Worm (Caenorhabditis elegans) whole organism, L2 larva: ENCODE measurements around the gene C18A3.11.

Source experiments
- ama-1 ChIP-seq: fragments of 150-350 bp; optimal IDR thresholded peaks from 2 replicates; lab custom pipeline; 2018; ENCODE audit warnings: inconsistent platforms
- blmp-1 ChIP-seq: sonication (generic microtip); optimal IDR thresholded peaks from 2 replicates; lab custom pipeline; 2017; ENCODE audit warnings: missing genetic modification characterization, mild to moderate bottlenecking, missing compliant biosample characterization, antibody characterized with exemption, moderate library complexity; ENCODE audit not compliant: insufficient read depth
- lin-11 ChIP-seq: fragments of 150-350 bp; sonication (generic microtip); optimal IDR thresholded peaks from 2 replicates; lab custom pipeline; 2014; ENCODE audit warnings: missing biosample characterization, missing genetic modification characterization, inconsistent platforms, mixed read lengths
- lin-13 ChIP-seq: fragments of 150-350 bp; optimal IDR thresholded peaks from 2 replicates; lab custom pipeline; 2014; ENCODE audit warnings: missing biosample characterization, missing genetic modification reagents, missing genetic modification characterization
- nhr-6 ChIP-seq: fragments of 150-350 bp; optimal IDR thresholded peaks from 2 replicates; lab custom pipeline; 2014; ENCODE audit warnings: missing biosample characterization, missing genetic modification characterization
- ztf-11 ChIP-seq: sonication (generic microtip); optimal IDR thresholded peaks from 2 replicates; lab custom pipeline; 2017; ENCODE audit warnings: missing biosample characterization, missing genetic modification characterization

DNA sequence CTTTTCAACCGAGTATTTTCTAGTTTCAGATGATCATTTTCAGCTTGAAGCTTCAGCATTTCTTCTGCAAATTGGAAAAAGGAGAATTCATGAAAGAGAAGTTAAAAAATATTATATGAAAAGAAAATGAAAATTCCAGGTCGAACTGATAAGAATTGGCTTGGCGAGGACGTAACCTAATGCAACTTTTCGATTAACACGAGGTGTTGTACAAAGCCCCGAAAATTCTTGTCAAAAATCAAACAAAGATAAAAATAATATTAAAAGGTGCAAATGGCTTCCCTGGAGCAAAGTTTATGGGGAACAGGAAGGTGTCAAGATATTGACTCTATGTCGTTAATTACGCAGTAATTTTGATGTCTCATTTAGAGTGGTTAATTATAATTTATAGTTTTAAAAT, 13.5 kb downstream of the C18A3.11 start:
- TF ChIP-seq nhr-6, result no peak
- no peak for TF ChIP-seq lin-13 (GFP tag; lab: Kevin White, UChicago)
- TF ChIP-seq ztf-11 (tag; lab: Kevin White, UChicago), result no peak
- no peak for TF ChIP-seq ama-1
- TF ChIP-seq blmp-1 (tag; lab: Kevin White, UChicago), result no peak
- no peak for TF ChIP-seq lin-11 (tag; lab: Kevin White, UChicago)
